Fruit fly (Drosophila melanogaster) whole organism, embryonic: ENCODE data around the gene CG7565.

Source experiments
- Atf3 ChIP-seq: fragments of 200-800 bp; sonication (Bioruptor generic); optimal IDR thresholded peaks from 3 replicates; lab custom pipeline; 2016; ENCODE audit warnings: missing biosample characterization, missing genetic modification characterization
- Blimp-1 ChIP-seq: fragments of 200-800 bp; sonication (Bioruptor generic); optimal IDR thresholded peaks from 3 replicates; lab custom pipeline; 2018; ENCODE audit warnings: missing biosample characterization, missing genetic modification characterization, mild to moderate bottlenecking, moderate library complexity, missing genetic modification reagents
- CG15073 ChIP-seq: fragments of 200-800 bp; sonication (Bioruptor generic); optimal IDR thresholded peaks from 2 replicates; lab custom pipeline; 2016; ENCODE audit warnings: missing biosample characterization, missing genetic modification characterization
- CG15514 ChIP-seq: fragments of 200-800 bp; sonication (Bioruptor generic); optimal IDR thresholded peaks from 3 replicates; lab custom pipeline; 2017; ENCODE audit warnings: missing biosample characterization, missing genetic modification characterization, mild to moderate bottlenecking, moderate library complexity, missing genetic modification reagents
- CG17568 ChIP-seq: fragments of 200-800 bp; sonication (Bioruptor generic); optimal IDR thresholded peaks from 2 replicates; lab custom pipeline; 2018; ENCODE audit warnings: missing biosample characterization, mild to moderate bottlenecking, missing genetic modification characterization, moderate library complexity
- CG1832 ChIP-seq: fragments of 200-800 bp; sonication (Bioruptor generic); optimal IDR thresholded peaks from 2 replicates; lab custom pipeline; 2017; ENCODE audit warnings: missing biosample characterization, mild to moderate bottlenecking, missing genetic modification characterization, inconsistent platforms
- CG2889 ChIP-seq: fragments of 200-800 bp; sonication (Bioruptor generic); IDR thresholded peaks from 3 replicates; pipeline ENCODE4 v1.3.6; 2022; ENCODE audit warnings: missing biosample characterization, missing genetic modification characterization
- CG32532 ChIP-seq: fragments of 200-800 bp; sonication (Bioruptor generic); IDR thresholded peaks from 2 replicates; pipeline ENCODE4 v1.3.6; 2022; ENCODE audit warnings: missing biosample characterization, missing genetic modification characterization
- CG4282 ChIP-seq: fragments of 200-800 bp; sonication (Bioruptor generic); optimal IDR thresholded peaks from 2 replicates; lab custom pipeline; 2016; ENCODE audit warnings: missing biosample characterization, missing genetic modification characterization
- CG4404 ChIP-seq: fragments of 200-800 bp; sonication (Bioruptor generic); IDR thresholded peaks from 2 replicates; pipeline ENCODE4 v1.3.6; 2022; ENCODE audit warnings: missing biosample characterization, missing genetic modification characterization
- CG5953 ChIP-seq: fragments of 200-800 bp; sonication (Bioruptor generic); IDR thresholded peaks from 2 replicates; pipeline ENCODE4 v1.3.6; 2022; ENCODE audit warnings: missing biosample characterization, missing genetic modification characterization
- CG6175 ChIP-seq: fragments of 200-800 bp; sonication (Bioruptor generic); IDR thresholded peaks from 3 replicates; pipeline ENCODE4 v1.3.6; 2022; ENCODE audit warnings: missing biosample characterization, missing genetic modification characterization
- CG6654 ChIP-seq: fragments of 200-800 bp; sonication (Bioruptor generic); optimal IDR thresholded peaks from 2 replicates; lab custom pipeline; 2017; ENCODE audit warnings: missing biosample characterization, mild to moderate bottlenecking, missing genetic modification characterization
- CG6689 ChIP-seq: fragments of 200-800 bp; sonication (Bioruptor generic); IDR thresholded peaks from 2 replicates; pipeline ENCODE4 v1.3.6; 2022; ENCODE audit warnings: missing biosample characterization, missing genetic modification characterization
- CG7357 ChIP-seq: fragments of 200-800 bp; sonication (Bioruptor generic); IDR thresholded peaks from 3 replicates; pipeline ENCODE4 v1.3.6; 2022; ENCODE audit warnings: missing biosample characterization, missing genetic modification characterization
- CG7372 ChIP-seq: fragments of 200-800 bp; sonication (Bioruptor generic); IDR thresholded peaks from 2 replicates; pipeline ENCODE4 v1.3.6; 2022; ENCODE audit warnings: missing biosample characterization, missing genetic modification characterization
- CG8924 ChIP-seq: fragments of 200-800 bp; optimal IDR thresholded peaks from 3 replicates; lab custom pipeline; 2019; ENCODE audit warnings: missing biosample characterization, mild to moderate bottlenecking, missing genetic modification characterization, moderate library complexity
- Camta ChIP-seq: fragments of 200-800 bp; sonication (Bioruptor generic); optimal IDR thresholded peaks from 2 replicates; lab custom pipeline; 2016; ENCODE audit warnings: missing biosample characterization, missing genetic modification characterization
- Dp ChIP-seq: fragments of 200-800 bp; sonication (Bioruptor generic); optimal IDR thresholded peaks from 2 replicates; lab custom pipeline; 2018; ENCODE audit warnings: missing biosample characterization, mild to moderate bottlenecking, missing genetic modification characterization, moderate library complexity
- ERR ChIP-seq: fragments of 200-800 bp; sonication (Bioruptor generic); optimal IDR thresholded peaks from 2 replicates; lab custom pipeline; 2016; ENCODE audit warnings: missing biosample characterization, missing genetic modification characterization
- Eip74EF ChIP-seq, 2 experiments: fragments of 200-800 bp in 1 of 2; fragments of >200 bp in 1 of 2; sonication (Bioruptor generic) in 1 of 2; optimal IDR thresholded peaks; 2 replicates each; lab custom pipeline; 2017 to 2019; ENCODE audit warnings: missing biosample characterization in 2 of 2, missing genetic modification characterization in 2 of 2, mild to moderate bottlenecking in 1 of 2, moderate library complexity in 1 of 2
- Fer2 ChIP-seq: fragments of 200-800 bp; sonication (Bioruptor generic); optimal IDR thresholded peaks from 2 replicates; lab custom pipeline; 2018; ENCODE audit warnings: missing biosample characterization, mild to moderate bottlenecking, missing genetic modification characterization, moderate library complexity
- GATAe ChIP-seq: fragments of 200-800 bp; sonication (Bioruptor generic); conservative IDR thresholded peaks from 2 replicates; pipeline ENCODE4 v1.3.6; 2022; ENCODE audit warnings: missing biosample characterization, missing genetic modification characterization
- HLH4C ChIP-seq: fragments of 200-800 bp; sonication (Bioruptor generic); IDR thresholded peaks from 3 replicates; pipeline ENCODE4 v1.3.6; 2022; ENCODE audit warnings: missing biosample characterization, missing genetic modification characterization; ENCODE audit not compliant: partially characterized antibody
- HmgZ ChIP-seq: fragments of 200-800 bp; sonication (Bioruptor generic); optimal IDR thresholded peaks from 2 replicates; lab custom pipeline; 2018; ENCODE audit warnings: missing biosample characterization, mild to moderate bottlenecking, missing genetic modification characterization
- Lhr ChIP-seq: fragments of 200-800 bp; sonication (Bioruptor generic); optimal IDR thresholded peaks from 3 replicates; lab custom pipeline; 2017; ENCODE audit warnings: mild to moderate bottlenecking, missing biosample characterization, missing genetic modification reagents, missing genetic modification characterization
- Max ChIP-seq: fragments of 200-800 bp; sonication (Bioruptor generic); optimal IDR thresholded peaks from 2 replicates; lab custom pipeline; 2016; ENCODE audit warnings: missing biosample characterization, mild to moderate bottlenecking, missing genetic modification characterization
- Nf-YC ChIP-seq: fragments of 200-800 bp; optimal IDR thresholded peaks from 3 replicates; lab custom pipeline; 2019; ENCODE audit warnings: missing biosample characterization, mild to moderate bottlenecking, missing genetic modification characterization, moderate library complexity
- Sox100B ChIP-seq: fragments of 200-800 bp; sonication (Bioruptor generic); optimal IDR thresholded peaks from 3 replicates; lab custom pipeline; 2018; ENCODE audit warnings: missing biosample characterization, mild to moderate bottlenecking, missing genetic modification characterization
- Sry-β ChIP-seq: fragments of 200-800 bp; sonication (Bioruptor generic); optimal IDR thresholded peaks from 2 replicates; lab custom pipeline; 2018; ENCODE audit warnings: missing biosample characterization, mild to moderate bottlenecking, missing genetic modification characterization, moderate library complexity
- Ssrp ChIP-seq: fragments of 200-800 bp; sonication (Bioruptor generic); optimal IDR thresholded peaks from 2 replicates; lab custom pipeline; 2018; ENCODE audit warnings: missing biosample characterization, mild to moderate bottlenecking, missing genetic modification characterization, moderate library complexity
- Taf1 ChIP-seq: fragments of 200-800 bp; sonication (Bioruptor generic); IDR thresholded peaks from 2 replicates; pipeline ENCODE4 v1.3.6; 2022; ENCODE audit warnings: missing biosample characterization, missing genetic modification characterization
- abd-A ChIP-seq: fragments of 200-800 bp; sonication (Bioruptor generic); optimal IDR thresholded peaks from 3 replicates; lab custom pipeline; 2019; ENCODE audit warnings: missing biosample characterization, mild to moderate bottlenecking, missing genetic modification characterization, moderate library complexity
- bab2 ChIP-seq: fragments of 200-800 bp; sonication (Bioruptor generic); optimal IDR thresholded peaks from 2 replicates; lab custom pipeline; 2016; ENCODE audit warnings: missing biosample characterization, missing genetic modification characterization
- btn ChIP-seq: fragments of 200-800 bp; sonication (Bioruptor generic); optimal IDR thresholded peaks from 2 replicates; lab custom pipeline; 2016; ENCODE audit warnings: missing biosample characterization, missing genetic modification characterization
- chm ChIP-seq: fragments of 200-800 bp; sonication (Bioruptor generic); IDR thresholded peaks from 2 replicates; pipeline ENCODE4 v1.3.6; 2022; ENCODE audit warnings: missing biosample characterization, missing genetic modification characterization
- dati ChIP-seq: fragments of 200-800 bp; sonication (Bioruptor generic); IDR thresholded peaks from 2 replicates; pipeline ENCODE4 v1.3.6; 2022; ENCODE audit warnings: missing biosample characterization, missing genetic modification characterization
- dpn ChIP-seq, 2 experiments: fragments of 200-800 bp; sonication (Bioruptor generic); optimal IDR thresholded peaks; 3 replicates each; lab custom pipeline; 2016; ENCODE audit warnings: missing biosample characterization in 2 of 2, missing genetic modification characterization in 2 of 2
- hkb ChIP-seq, 2 experiments: fragments of 200-800 bp in 1 of 2; fragments of >200 bp in 1 of 2; sonication (Bioruptor generic) in 1 of 2; IDR thresholded peaks in 1 of 2; optimal IDR thresholded peaks in 1 of 2; 2 replicates each; pipeline versions ENCODE4 v1.3.6 to Lab custom; 2017 to 2022; ENCODE audit warnings: missing biosample characterization in 1 of 2, missing genetic modification characterization in 1 of 2
- kay ChIP-seq: fragments of 200-800 bp; sonication (Bioruptor generic); optimal IDR thresholded peaks from 2 replicates; lab custom pipeline; 2016; ENCODE audit warnings: missing biosample characterization, missing genetic modification characterization
- lmd ChIP-seq: fragments of 200-800 bp; sonication (Bioruptor generic); IDR thresholded peaks from 2 replicates; pipeline ENCODE4 v1.3.6; 2022; ENCODE audit warnings: missing biosample characterization, missing genetic modification characterization
- mam ChIP-seq: fragments of 200-800 bp; sonication (Bioruptor generic); optimal IDR thresholded peaks from 3 replicates; lab custom pipeline; 2016; ENCODE audit warnings: missing biosample characterization, missing genetic modification characterization
- rib ChIP-seq: fragments of 200-800 bp; sonication (Bioruptor generic); IDR thresholded peaks from 2 replicates; pipeline ENCODE4 v1.3.6; 2022; ENCODE audit warnings: missing biosample characterization, missing genetic modification characterization
- shn ChIP-seq: fragments of 200-800 bp; sonication (Bioruptor generic); optimal IDR thresholded peaks from 3 replicates; lab custom pipeline; 2016; ENCODE audit warnings: missing biosample characterization, missing genetic modification characterization
- sima ChIP-seq: fragments of 200-800 bp; sonication (Bioruptor generic); optimal IDR thresholded peaks from 2 replicates; lab custom pipeline; 2016; ENCODE audit warnings: missing biosample characterization, missing genetic modification characterization
- sug ChIP-seq: fragments of 200-800 bp; optimal IDR thresholded peaks from 2 replicates; lab custom pipeline; 2019; ENCODE audit warnings: missing biosample characterization, mild to moderate bottlenecking, missing genetic modification characterization, moderate library complexity
- ttk ChIP-seq: fragments of 200-800 bp; sonication (Bioruptor generic); IDR thresholded peaks from 2 replicates; pipeline ENCODE4 v2.1.2; 2022; ENCODE audit warnings: missing biosample characterization, missing genetic modification characterization
- tup ChIP-seq: fragments of 200-800 bp; sonication (Bioruptor generic); optimal IDR thresholded peaks from 2 replicates; lab custom pipeline; 2016; ENCODE audit warnings: missing biosample characterization, mild to moderate bottlenecking, missing genetic modification characterization, moderate library complexity
- vvl ChIP-seq: fragments of 200-800 bp; sonication (Bioruptor generic); IDR thresholded peaks from 2 replicates; pipeline ENCODE4 v1.3.6; 2022; ENCODE audit warnings: missing biosample characterization, missing genetic modification characterization
- zen2 ChIP-seq: fragments of 200-800 bp; sonication (Bioruptor generic); IDR thresholded peaks from 3 replicates; pipeline ENCODE4 v1.3.6; 2022; ENCODE audit warnings: missing biosample characterization, missing genetic modification characterization; ENCODE audit not compliant: partially characterized antibody

Gene CG7565

DNA sequence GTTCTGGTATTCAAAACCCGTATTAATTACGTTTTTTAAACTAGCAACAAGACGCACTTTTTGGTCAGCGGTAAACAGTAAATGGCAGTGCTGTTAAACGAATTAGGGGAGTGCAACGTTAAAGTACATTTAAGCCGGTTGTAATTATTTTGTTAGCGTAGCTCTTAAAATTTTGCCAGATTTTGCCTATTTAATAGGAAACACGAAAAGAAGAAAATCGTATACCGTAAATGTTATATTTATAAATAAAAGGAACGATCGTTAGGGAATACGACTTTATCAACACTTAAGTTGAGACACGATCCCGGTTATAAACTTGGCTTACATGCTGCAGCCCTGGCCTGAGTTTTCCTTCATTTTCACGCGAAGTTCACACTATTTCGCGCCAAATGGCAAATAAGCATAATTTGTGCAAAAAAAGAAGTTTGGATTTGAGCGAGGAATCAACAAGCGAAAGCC is 45.9 kb upstream of the CG7565 start, which contains the start of the genes Setx and mus301 (continued):
- no peak for TF ChIP-seq chm (GFP tag; lab: Robert Waterston, UW)
- peak; percentile 88 for TF ChIP-seq HmgZ (tag; lab: Kevin White, UChicago)
- TF ChIP-seq btn (GFP tag; lab: Kevin White, UChicago): peak; percentile 58
- peak; percentile 70 for TF ChIP-seq Sox100B (GFP tag; lab: Kevin White, UChicago)
- TF ChIP-seq ttk (GFP tag; lab: Robert Waterston, UW): peak; percentile 54; the same call in 1 of the 2 replicates
- TF ChIP-seq CG4282 (GFP tag; lab: Kevin White, UChicago): peak; percentile 83
- TF ChIP-seq CG2889 (GFP tag; lab: Robert Waterston, UW): peak; percentile 44; the same call in 1 of the 3 replicates
- no peak for TF ChIP-seq CG8924 (tag; lab: Kevin White, UChicago)
- TF ChIP-seq CG6689 (GFP tag; lab: Robert Waterston, UW): peak; percentile 58; the same call in 1 of the 2 replicates
- TF ChIP-seq HLH4C (GFP tag; lab: Robert Waterston, UW): no peak
- TF ChIP-seq Sry-β (GFP tag; lab: Kevin White, UChicago): no peak
- peak; percentile 60 for TF ChIP-seq ERR (GFP tag; lab: Kevin White, UChicago)
- TF ChIP-seq Fer2 (tag; lab: Kevin White, UChicago): peak; percentile 52
- peak; percentile 81 for TF ChIP-seq vvl (GFP tag; lab: Robert Waterston, UW)
- TF ChIP-seq Ssrp (tag; lab: Kevin White, UChicago): peak; percentile 72
- no peak for TF ChIP-seq CG1832 (GFP tag; lab: Kevin White, UChicago)
- TF ChIP-seq dpn (GFP tag; optimal IDR thresholded peaks at IDR 0.05; lab: Kevin White, UChicago): peak; percentile 83 to 90
- TF ChIP-seq Camta (GFP tag; lab: Kevin White, UChicago): peak; percentile 84
- TF ChIP-seq CG6175: peak; percentile 71; the same call in 2 of the 3 replicates
- peak; percentile 70 for TF ChIP-seq tup
- TF ChIP-seq CG5953: no peak
- no peak for TF ChIP-seq Nf-YC
- peak; percentile 65 for TF ChIP-seq kay (GFP tag; lab: Kevin White, UChicago)
- peak; percentile 68 for TF ChIP-seq CG32532 (GFP tag; lab: Robert Waterston, UW)
- TF ChIP-seq dati (GFP tag; lab: Robert Waterston, UW): no peak
- TF ChIP-seq CG6654: no peak
- TF ChIP-seq mam (GFP tag; lab: Kevin White, UChicago): peak; percentile 87
- peak; percentile 91 for TF ChIP-seq Max (GFP tag; lab: Kevin White, UChicago)
- TF ChIP-seq CG15073 (GFP tag; lab: Kevin White, UChicago): peak; percentile 20
- peak; percentile 74 for TF ChIP-seq lmd
- TF ChIP-seq Lhr (GFP tag; lab: Kevin White, UChicago): peak; percentile 95
- TF ChIP-seq rib: peak; percentile 73
- TF ChIP-seq hkb (optimal IDR thresholded peaks at IDR 0.05; lab: Kevin White, UChicago): peak; percentile 92
- peak; percentile 54; the same call in 1 of the 2 replicates for TF ChIP-seq hkb (GFP tag; IDR thresholded peaks at IDR 0.05; lab: Robert Waterston, UW)
- peak; percentile 85 for TF ChIP-seq Dp (GFP tag; lab: Kevin White, UChicago)
- TF ChIP-seq zen2: no peak
- peak; percentile 64; the same call in 1 of the 3 replicates for TF ChIP-seq CG7357 (GFP tag; lab: Robert Waterston, UW)
- TF ChIP-seq Blimp-1 (GFP tag; lab: Kevin White, UChicago): no peak
- TF ChIP-seq abd-A: no peak
- TF ChIP-seq CG4404 (GFP tag; lab: Robert Waterston, UW): peak; percentile 75
- TF ChIP-seq GATAe (GFP tag; lab: Robert Waterston, UW): no peak
- peak; percentile 84 for TF ChIP-seq bab2 (GFP tag; lab: Kevin White, UChicago)
- TF ChIP-seq Atf3: peak; percentile 74
- peak; percentile 86 for TF ChIP-seq CG15514 (GFP tag; lab: Kevin White, UChicago)
- TF ChIP-seq Eip74EF (GFP tag; optimal IDR thresholded peaks at IDR 0.05; lab: Kevin White, UChicago): no peak
- TF ChIP-seq sug (tag; lab: Kevin White, UChicago): peak; percentile 82
- peak; percentile 80 for TF ChIP-seq CG7372
- TF ChIP-seq shn (GFP tag; lab: Kevin White, UChicago): peak; percentile 76
- TF ChIP-seq sima (GFP tag; lab: Kevin White, UChicago): peak; percentile 52
- TF ChIP-seq Taf1 (GFP tag; lab: Robert Waterston, UW): no peak; the same call in 1 of the 2 replicates
- TF ChIP-seq CG17568 (GFP tag; lab: Kevin White, UChicago): no peak
